Worm (Caenorhabditis elegans) whole organism, midembryonic: ENCODE measurements around the gene ncs-1.

Experiments used
- klf-2 ChIP-seq: fragments of 200-800 bp; sonication (Bioruptor generic); conservative IDR thresholded peaks from 2 replicates; pipeline ENCODE4 v1.3.6; 2022; ENCODE audit warnings: missing genetic modification reagents, missing genetic modification characterization, missing compliant biosample characterization
- med-1 ChIP-seq: sonication (generic microtip); optimal IDR thresholded peaks from 2 replicates; lab custom pipeline; 2017; ENCODE audit warnings: missing genetic modification characterization, mild to moderate bottlenecking, missing compliant biosample characterization, antibody characterized with exemption, missing genetic modification reagents; ENCODE audit not compliant: insufficient read depth
- tab-1 ChIP-seq: fragments of 200-800 bp; sonication (Bioruptor generic); IDR thresholded peaks from 2 replicates; pipeline ENCODE4 v1.3.6; 2022; ENCODE audit warnings: missing genetic modification characterization, missing compliant biosample characterization

- TF ChIP-seq med-1 (GFP tag; lab: Kevin White, UChicago) (no peak), tab-1 (GFP tag; lab: Robert Waterston, UW) (no peak), klf-2 (GFP tag; lab: Robert Waterston, UW) (no peak)
Observed at ce11 chrX:974499-975235, 11.6 kb upstream of the ncs-1 start, which contains the start of gene vps-45.
